Fruit fly (Drosophila melanogaster) whole organism, embryonic: ENCODE data around the gene Ugt35A1.
A peak's percentile ranks its signal among the peaks of the same experiment; 100 is the strongest.

Experiments used
- BEAF-32 ChIP-seq: fragments of 200-800 bp; sonication (Bioruptor generic); optimal IDR thresholded peaks from 3 replicates; lab custom pipeline; 2017; ENCODE audit warnings: missing biosample characterization, missing genetic modification characterization, mild to moderate bottlenecking, moderate library complexity, missing genetic modification reagents
- CG10267 ChIP-seq: fragments of 200-800 bp; sonication (Bioruptor generic); optimal IDR thresholded peaks from 2 replicates; lab custom pipeline; 2018; ENCODE audit warnings: missing biosample characterization, mild to moderate bottlenecking, missing genetic modification characterization, moderate library complexity
- CG10274 ChIP-seq: fragments of 200-800 bp; sonication (Bioruptor generic); optimal IDR thresholded peaks from 3 replicates; lab custom pipeline; 2017; ENCODE audit warnings: missing biosample characterization, mild to moderate bottlenecking, missing genetic modification characterization
- CG10565 ChIP-seq: fragments of 200-800 bp; sonication (Bioruptor generic); optimal IDR thresholded peaks from 3 replicates; lab custom pipeline; 2016; ENCODE audit warnings: missing biosample characterization, mild to moderate bottlenecking, missing genetic modification characterization
- CG12071 ChIP-seq: fragments of 200-800 bp; sonication (Bioruptor generic); optimal IDR thresholded peaks from 3 replicates; lab custom pipeline; 2018; ENCODE audit warnings: missing biosample characterization, mild to moderate bottlenecking, missing genetic modification characterization
- CG12236 ChIP-seq: fragments of 200-800 bp; sonication (Bioruptor generic); optimal IDR thresholded peaks from 2 replicates; lab custom pipeline; 2016; ENCODE audit warnings: missing biosample characterization, missing genetic modification characterization
- CG12391 ChIP-seq: fragments of 200-800 bp; sonication (Bioruptor generic); optimal IDR thresholded peaks from 3 replicates; lab custom pipeline; 2018; ENCODE audit warnings: missing biosample characterization, mild to moderate bottlenecking, missing genetic modification characterization, moderate library complexity
- CG13123 ChIP-seq: fragments of 200-800 bp; sonication (Bioruptor generic); optimal IDR thresholded peaks from 2 replicates; lab custom pipeline; 2016; ENCODE audit warnings: missing biosample characterization, missing genetic modification characterization
- CG14965 ChIP-seq: fragments of 200-800 bp; sonication (Bioruptor generic); optimal IDR thresholded peaks from 2 replicates; lab custom pipeline; 2016; ENCODE audit warnings: missing biosample characterization, missing genetic modification characterization, borderline replicate concordance
- CG1529 ChIP-seq: fragments of 200-800 bp; sonication (Bioruptor generic); optimal IDR thresholded peaks from 3 replicates; lab custom pipeline; 2018; ENCODE audit warnings: missing biosample characterization, missing genetic modification characterization
- CG31224 ChIP-seq: fragments of 200-800 bp; sonication (Bioruptor generic); IDR thresholded peaks from 2 replicates; pipeline ENCODE4 v1.3.6; 2022; ENCODE audit warnings: missing biosample characterization, missing genetic modification characterization
- CG31388 ChIP-seq: fragments of 200-800 bp; sonication (Bioruptor generic); optimal IDR thresholded peaks from 2 replicates; lab custom pipeline; 2016; ENCODE audit warnings: missing biosample characterization, missing genetic modification characterization
- CG31441 ChIP-seq: fragments of 200-800 bp; sonication (Bioruptor generic); IDR thresholded peaks from 2 replicates; pipeline ENCODE4 v1.3.6; 2022; ENCODE audit warnings: missing biosample characterization, missing genetic modification characterization
- CG3163 ChIP-seq: fragments of 200-800 bp; sonication (Bioruptor generic); optimal IDR thresholded peaks from 3 replicates; lab custom pipeline; 2016; ENCODE audit warnings: missing biosample characterization, missing genetic modification characterization
- CG33557 ChIP-seq: fragments of 200-800 bp; sonication (Bioruptor generic); optimal IDR thresholded peaks from 2 replicates; lab custom pipeline; 2019; ENCODE audit warnings: missing biosample characterization, mild to moderate bottlenecking, missing genetic modification characterization, moderate library complexity
- CG4707 ChIP-seq: fragments of 200-800 bp; sonication (Bioruptor generic); optimal IDR thresholded peaks from 2 replicates; lab custom pipeline; 2018; ENCODE audit warnings: missing biosample characterization, mild to moderate bottlenecking, missing genetic modification characterization, moderate library complexity
- CG5180 ChIP-seq: fragments of 200-800 bp; sonication (Bioruptor generic); optimal IDR thresholded peaks from 3 replicates; lab custom pipeline; 2017; ENCODE audit warnings: missing biosample characterization, missing genetic modification characterization, mild to moderate bottlenecking, moderate library complexity, missing genetic modification reagents
- CG6791 ChIP-seq: fragments of 200-800 bp; sonication (Bioruptor generic); IDR thresholded peaks from 3 replicates; pipeline ENCODE4 v1.3.6; 2022; ENCODE audit warnings: missing biosample characterization, missing genetic modification characterization; ENCODE audit not compliant: partially characterized antibody
- CG8290 ChIP-seq, 3 experiments: fragments of 200-800 bp; sonication (Bioruptor generic); optimal IDR thresholded peaks; 2 replicates each; lab custom pipeline; 2016 to 2019; ENCODE audit warnings: missing biosample characterization in 3 of 3, missing genetic modification characterization in 3 of 3, mild to moderate bottlenecking in 2 of 3, moderate library complexity in 1 of 3
- CG8388 ChIP-seq: fragments of 200-800 bp; sonication (Bioruptor generic); optimal IDR thresholded peaks from 2 replicates; lab custom pipeline; 2019; ENCODE audit warnings: missing biosample characterization, mild to moderate bottlenecking, missing genetic modification characterization, moderate library complexity
- CG8478 ChIP-seq: fragments of >200 bp; optimal IDR thresholded peaks from 2 replicates; lab custom pipeline; 2018
- CG8924 ChIP-seq: fragments of 200-800 bp; optimal IDR thresholded peaks from 3 replicates; lab custom pipeline; 2019; ENCODE audit warnings: missing biosample characterization, mild to moderate bottlenecking, missing genetic modification characterization, moderate library complexity
- CTCF ChIP-seq: fragments of 200-800 bp; sonication (Bioruptor generic); optimal IDR thresholded peaks from 2 replicates; lab custom pipeline; 2017; ENCODE audit warnings: missing biosample characterization, mild to moderate bottlenecking, missing genetic modification characterization, moderate library complexity
- Camta ChIP-seq: fragments of 200-800 bp; sonication (Bioruptor generic); optimal IDR thresholded peaks from 2 replicates; lab custom pipeline; 2016; ENCODE audit warnings: missing biosample characterization, missing genetic modification characterization
- Dek ChIP-seq: fragments of 200-800 bp; sonication (Bioruptor generic); optimal IDR thresholded peaks from 3 replicates; lab custom pipeline; 2019; ENCODE audit warnings: missing biosample characterization, mild to moderate bottlenecking, missing genetic modification characterization, moderate library complexity
- Drgx ChIP-seq: fragments of 200-800 bp; sonication (Bioruptor generic); IDR thresholded peaks from 2 replicates; pipeline ENCODE4 v1.3.6; 2022; ENCODE audit warnings: missing biosample characterization, missing genetic modification characterization
- Ets97D ChIP-seq: fragments of 200-800 bp; sonication (Bioruptor generic); optimal IDR thresholded peaks from 3 replicates; lab custom pipeline; 2016; ENCODE audit warnings: missing biosample characterization, missing genetic modification characterization
- Fer2 ChIP-seq: fragments of 200-800 bp; sonication (Bioruptor generic); optimal IDR thresholded peaks from 2 replicates; lab custom pipeline; 2018; ENCODE audit warnings: missing biosample characterization, mild to moderate bottlenecking, missing genetic modification characterization, moderate library complexity
- Jarid2 ChIP-seq: fragments of 200-800 bp; sonication (Bioruptor generic); optimal IDR thresholded peaks from 3 replicates; lab custom pipeline; 2017; ENCODE audit warnings: mild to moderate bottlenecking, missing biosample characterization, missing genetic modification reagents, missing genetic modification characterization
- Myb ChIP-seq: fragments of 200-800 bp; sonication (Bioruptor generic); optimal IDR thresholded peaks from 2 replicates; lab custom pipeline; 2016; ENCODE audit warnings: missing biosample characterization, missing genetic modification characterization
- NK7.1 ChIP-seq: fragments of 200-800 bp; sonication (Bioruptor generic); optimal IDR thresholded peaks from 3 replicates; lab custom pipeline; 2016; ENCODE audit warnings: missing biosample characterization, missing genetic modification characterization
- Sin3A ChIP-seq: fragments of >200 bp; optimal IDR thresholded peaks from 2 replicates; lab custom pipeline; 2018
- Xbp1 ChIP-seq: fragments of 200-800 bp; sonication (Bioruptor generic); optimal IDR thresholded peaks from 3 replicates; lab custom pipeline; 2016; ENCODE audit warnings: missing biosample characterization, mild to moderate bottlenecking, missing genetic modification characterization
- btn ChIP-seq: fragments of 200-800 bp; sonication (Bioruptor generic); optimal IDR thresholded peaks from 2 replicates; lab custom pipeline; 2016; ENCODE audit warnings: missing biosample characterization, missing genetic modification characterization
- cad ChIP-seq: fragments of >200 bp; optimal IDR thresholded peaks from 2 replicates; lab custom pipeline; 2017; ENCODE audit warnings: missing biosample characterization, missing genetic modification characterization
- danr ChIP-seq: fragments of 200-800 bp; sonication (Bioruptor generic); IDR thresholded peaks from 2 replicates; pipeline ENCODE4 v1.3.6; 2022; ENCODE audit warnings: missing biosample characterization, missing genetic modification characterization
- dm ChIP-seq: fragments of 200-800 bp; sonication (Bioruptor generic); optimal IDR thresholded peaks from 3 replicates; lab custom pipeline; 2016; ENCODE audit warnings: missing biosample characterization, missing genetic modification characterization
- gcm ChIP-seq: fragments of 200-800 bp; sonication (Bioruptor generic); optimal IDR thresholded peaks from 2 replicates; lab custom pipeline; 2019; ENCODE audit warnings: missing biosample characterization, mild to moderate bottlenecking, missing genetic modification characterization, moderate library complexity
- kni ChIP-seq: fragments of 200-800 bp; sonication (Bioruptor generic); optimal IDR thresholded peaks from 3 replicates; lab custom pipeline; 2017; ENCODE audit warnings: mild to moderate bottlenecking, missing biosample characterization, missing genetic modification reagents, missing genetic modification characterization
- lilli ChIP-seq: fragments of 200-800 bp; sonication (Bioruptor generic); optimal IDR thresholded peaks from 3 replicates; lab custom pipeline; 2016; ENCODE audit warnings: missing biosample characterization, missing genetic modification characterization
- pb ChIP-seq: fragments of 200-800 bp; sonication (Bioruptor generic); optimal IDR thresholded peaks from 3 replicates; lab custom pipeline; 2016; ENCODE audit warnings: missing biosample characterization, missing genetic modification characterization
- phol ChIP-seq: fragments of 200-800 bp; sonication (Bioruptor generic); optimal IDR thresholded peaks from 3 replicates; lab custom pipeline; 2018; ENCODE audit warnings: missing biosample characterization, mild to moderate bottlenecking, missing genetic modification characterization, moderate library complexity
- rib ChIP-seq: fragments of 200-800 bp; sonication (Bioruptor generic); IDR thresholded peaks from 2 replicates; pipeline ENCODE4 v1.3.6; 2022; ENCODE audit warnings: missing biosample characterization, missing genetic modification characterization
- ro ChIP-seq: fragments of 200-800 bp; sonication (Bioruptor generic); IDR thresholded peaks from 2 replicates; pipeline ENCODE4 v1.3.6; 2022; ENCODE audit warnings: missing biosample characterization, missing genetic modification characterization
- sens-2 ChIP-seq: fragments of 200-800 bp; sonication (Bioruptor generic); IDR thresholded peaks from 2 replicates; pipeline ENCODE4 v1.3.6; 2022; ENCODE audit warnings: missing biosample characterization, missing genetic modification characterization
- so ChIP-seq: fragments of 200-800 bp; sonication (Bioruptor generic); IDR thresholded peaks from 3 replicates; pipeline ENCODE4 v1.3.6; 2022; ENCODE audit warnings: missing biosample characterization, missing genetic modification characterization
- sr ChIP-seq: fragments of 200-800 bp; sonication (Bioruptor generic); IDR thresholded peaks from 3 replicates; pipeline ENCODE4 v1.3.6; 2022; ENCODE audit warnings: missing biosample characterization, missing genetic modification characterization
- toy ChIP-seq: fragments of 200-800 bp; sonication (Bioruptor generic); IDR thresholded peaks from 2 replicates; pipeline ENCODE4 v1.3.6; 2022; ENCODE audit warnings: missing biosample characterization, missing genetic modification characterization
- wdn ChIP-seq: fragments of 200-800 bp; sonication (Bioruptor generic); IDR thresholded peaks from 2 replicates; pipeline ENCODE4 v1.3.6; 2022; ENCODE audit warnings: missing biosample characterization, missing genetic modification characterization
- wek ChIP-seq: fragments of 200-800 bp; sonication (Bioruptor generic); optimal IDR thresholded peaks from 3 replicates; lab custom pipeline; 2018; ENCODE audit warnings: missing biosample characterization, mild to moderate bottlenecking, missing genetic modification characterization, moderate library complexity
- zen2 ChIP-seq: fragments of 200-800 bp; sonication (Bioruptor generic); IDR thresholded peaks from 3 replicates; pipeline ENCODE4 v1.3.6; 2022; ENCODE audit warnings: missing biosample characterization, missing genetic modification characterization; ENCODE audit not compliant: partially characterized antibody

Gene Ugt35A1

dm6 chr3R:11216156-11216630, 43.7 kb upstream of the Ugt35A1 start, which contains the start of the genes RpS25 and CG4820 (continued):
- TF ChIP-seq danr (GFP tag; lab: Robert Waterston, UW), result peak; percentile 58; the same call in 1 of the 2 replicates
- peak; percentile 89 for TF ChIP-seq Xbp1 (GFP tag; lab: Kevin White, UChicago)
- peak; percentile 67 for TF ChIP-seq rib (GFP tag; lab: Robert Waterston, UW)
- TF ChIP-seq cad (GFP tag; lab: Kevin White, UChicago), result no peak
- TF ChIP-seq Dek, result peak; percentile 71
- peak; percentile 77 for TF ChIP-seq wdn
- TF ChIP-seq sens-2, result peak; percentile 89
- TF ChIP-seq gcm, result peak; percentile 89
- peak; percentile 62 for TF ChIP-seq CG31388 (GFP tag; lab: Kevin White, UChicago)
- TF ChIP-seq phol (tag; lab: Kevin White, UChicago), result peak; percentile 100
- peak; percentile 96 for TF ChIP-seq Sin3A (lab: Kevin White, UChicago)
- peak; percentile 92 for TF ChIP-seq CG33557 (GFP tag; lab: Kevin White, UChicago)
- peak; percentile 67; the same call in 2 of the 3 replicates for TF ChIP-seq zen2 (GFP tag; lab: Robert Waterston, UW)
- TF ChIP-seq lilli (GFP tag; lab: Kevin White, UChicago), result peak; percentile 84
- TF ChIP-seq CG31441 (GFP tag; lab: Robert Waterston, UW), result peak; percentile 89
- TF ChIP-seq CG10267 (tag; lab: Kevin White, UChicago), result peak; percentile 89
- TF ChIP-seq CG1529 (GFP tag; lab: Kevin White, UChicago), result peak; percentile 85
- no peak for TF ChIP-seq CG8478 (lab: Kevin White, UChicago)
- peak; percentile 82 for TF ChIP-seq Myb (GFP tag; lab: Kevin White, UChicago)
- TF ChIP-seq CG14965 (GFP tag; lab: Kevin White, UChicago), result peak; percentile 66
- TF ChIP-seq kni (GFP tag; lab: Kevin White, UChicago), result peak; percentile 95
- peak; percentile 69 for TF ChIP-seq CTCF (GFP tag; lab: Kevin White, UChicago)
- TF ChIP-seq CG10565 (GFP tag; lab: Kevin White, UChicago), result peak; percentile 59
- TF ChIP-seq sr (GFP tag; lab: Robert Waterston, UW), result peak; percentile 82
- TF ChIP-seq CG8290 (GFP tag; optimal IDR thresholded peaks at IDR 0.05; lab: Kevin White, UChicago), result peak; percentile 89
- peak; percentile 89 to 97 for TF ChIP-seq CG8290 (tag; optimal IDR thresholded peaks at IDR 0.05; lab: Kevin White, UChicago)
- peak; percentile 87 for TF ChIP-seq CG8924 (tag; lab: Kevin White, UChicago)
- TF ChIP-seq CG4707 (GFP tag; lab: Kevin White, UChicago), result peak; percentile 89
- TF ChIP-seq CG12236, result peak; percentile 89
- peak; percentile 82 for TF ChIP-seq CG13123 (GFP tag; lab: Kevin White, UChicago)
- peak; percentile 85 for TF ChIP-seq Fer2
- TF ChIP-seq ro (GFP tag; lab: Robert Waterston, UW), result no peak; the same call in 1 of the 2 replicates
- TF ChIP-seq CG3163 (GFP tag; lab: Kevin White, UChicago), result peak; percentile 82
- peak; percentile 81 for TF ChIP-seq CG5180 (GFP tag; lab: Kevin White, UChicago)
- TF ChIP-seq pb (GFP tag; lab: Kevin White, UChicago), result peak; percentile 93
- peak; percentile 97 for TF ChIP-seq dm (GFP tag; lab: Kevin White, UChicago)
- peak; percentile 94 for TF ChIP-seq CG12071 (GFP tag; lab: Kevin White, UChicago)
- TF ChIP-seq btn (GFP tag; lab: Kevin White, UChicago), result peak; percentile 88
- peak; percentile 60 for TF ChIP-seq Drgx (GFP tag; lab: Robert Waterston, UW)
- peak; percentile 82 for TF ChIP-seq CG8388
- TF ChIP-seq CG10274, result peak; percentile 88
- TF ChIP-seq so (GFP tag; lab: Robert Waterston, UW), result peak; percentile 85
- TF ChIP-seq BEAF-32, result peak; percentile 96
- peak; percentile 92 for TF ChIP-seq CG12391
- peak; percentile 100 for TF ChIP-seq Ets97D (GFP tag; lab: Kevin White, UChicago)
- peak; percentile 80 for TF ChIP-seq CG6791 (GFP tag; lab: Robert Waterston, UW)
- peak; percentile 94 for TF ChIP-seq Camta (GFP tag; lab: Kevin White, UChicago)
- TF ChIP-seq toy (GFP tag; lab: Robert Waterston, UW), result peak; percentile 36; the same call in 1 of the 2 replicates
- TF ChIP-seq NK7.1 (GFP tag; lab: Kevin White, UChicago), result peak; percentile 88
- peak; percentile 77 for TF ChIP-seq CG31224 (GFP tag; lab: Robert Waterston, UW)
- TF ChIP-seq Jarid2, result peak; percentile 75
- TF ChIP-seq wek (GFP tag; lab: Kevin White, UChicago), result peak; percentile 92
